Fruit fly (Drosophila melanogaster): Measurements from ENCODE around the gene Csl4.

DNA sequence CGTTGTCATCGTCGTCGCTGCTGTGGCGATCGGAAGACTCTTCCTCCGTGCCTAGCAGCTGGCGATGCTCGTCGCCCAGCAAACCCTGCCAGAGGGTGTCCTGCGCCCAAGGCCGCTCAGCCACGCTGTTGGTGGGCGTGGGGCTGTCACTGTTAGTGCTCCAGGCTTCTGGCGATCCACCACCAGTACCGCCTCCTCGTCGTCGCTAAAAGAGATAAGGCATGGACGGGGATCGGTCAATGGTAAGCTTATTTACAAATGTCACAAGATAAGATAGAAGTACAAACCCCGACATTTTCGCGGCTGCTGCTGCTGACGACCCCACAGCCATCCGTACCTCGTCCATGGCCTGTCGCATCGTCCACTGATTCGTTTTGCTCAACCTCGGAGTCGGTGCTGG is 18.0 kb downstream of the Csl4 start:
- TF ChIP-seq CTCF (optimal IDR thresholded peaks at IDR 0.05): no peak
- no peak for TF ChIP-seq CG8478 (optimal IDR thresholded peaks at IDR 0.05)

Measured in S2 (cell line).